Fruit fly (Drosophila melanogaster) whole organism, embryonic: ENCODE results near the gene CG2444.

ENCODE experiments used
- Adf1 ChIP-seq: fragments of 200-800 bp; sonication (Bioruptor generic); IDR thresholded peaks from 2 replicates; pipeline ENCODE4 v1.3.6; 2022; ENCODE audit warnings: missing biosample characterization, missing genetic modification characterization
- BtbVII ChIP-seq: fragments of 200-800 bp; sonication (Bioruptor generic); optimal IDR thresholded peaks from 3 replicates; lab custom pipeline; 2017; ENCODE audit warnings: missing biosample characterization, mild to moderate bottlenecking, missing genetic modification characterization
- CG12071 ChIP-seq: fragments of 200-800 bp; sonication (Bioruptor generic); optimal IDR thresholded peaks from 3 replicates; lab custom pipeline; 2018; ENCODE audit warnings: missing biosample characterization, mild to moderate bottlenecking, missing genetic modification characterization
- CG12744 ChIP-seq: fragments of 200-800 bp; sonication (Bioruptor generic); optimal IDR thresholded peaks from 2 replicates; lab custom pipeline; 2016; ENCODE audit warnings: missing biosample characterization, missing genetic modification characterization
- CG13296 ChIP-seq: fragments of 200-800 bp; sonication (Bioruptor generic); optimal IDR thresholded peaks from 3 replicates; lab custom pipeline; 2018; ENCODE audit warnings: missing biosample characterization, mild to moderate bottlenecking, missing genetic modification characterization
- CG14441 ChIP-seq: fragments of 200-800 bp; sonication (Bioruptor generic); IDR thresholded peaks from 2 replicates; pipeline ENCODE4 v1.3.6; 2022; ENCODE audit warnings: missing biosample characterization, missing genetic modification characterization
- CG15073 ChIP-seq: fragments of 200-800 bp; sonication (Bioruptor generic); optimal IDR thresholded peaks from 2 replicates; lab custom pipeline; 2016; ENCODE audit warnings: missing biosample characterization, missing genetic modification characterization
- CG16863 ChIP-seq: fragments of 200-800 bp; sonication (Bioruptor generic); optimal IDR thresholded peaks from 3 replicates; lab custom pipeline; 2016; ENCODE audit warnings: missing biosample characterization, missing genetic modification characterization
- CG1832 ChIP-seq: fragments of 200-800 bp; sonication (Bioruptor generic); optimal IDR thresholded peaks from 2 replicates; lab custom pipeline; 2017; ENCODE audit warnings: missing biosample characterization, mild to moderate bottlenecking, missing genetic modification characterization, inconsistent platforms
- CG18599 ChIP-seq: fragments of 200-800 bp; sonication (Bioruptor generic); optimal IDR thresholded peaks from 3 replicates; lab custom pipeline; 2017; ENCODE audit warnings: missing biosample characterization, missing genetic modification characterization, mild to moderate bottlenecking, moderate library complexity, missing genetic modification reagents
- CG31365 ChIP-seq: fragments of 200-800 bp; sonication (Bioruptor generic); optimal IDR thresholded peaks from 2 replicates; lab custom pipeline; 2018; ENCODE audit warnings: missing biosample characterization, mild to moderate bottlenecking, missing genetic modification characterization
- CG34422 ChIP-seq: fragments of 200-800 bp; sonication (Bioruptor generic); IDR thresholded peaks from 3 replicates; pipeline ENCODE4 v1.3.6; 2022; ENCODE audit warnings: missing biosample characterization, missing genetic modification characterization
- CG6854 ChIP-seq: fragments of 200-800 bp; sonication (Bioruptor generic); optimal IDR thresholded peaks from 3 replicates; lab custom pipeline; 2017; ENCODE audit warnings: missing biosample characterization, mild to moderate bottlenecking, missing genetic modification characterization
- CG7839 ChIP-seq: fragments of 200-800 bp; sonication (Bioruptor generic); optimal IDR thresholded peaks from 3 replicates; lab custom pipeline; 2018; ENCODE audit warnings: missing biosample characterization, mild to moderate bottlenecking, missing genetic modification characterization, moderate library complexity
- CG9437 ChIP-seq: fragments of 200-800 bp; sonication (Bioruptor generic); optimal IDR thresholded peaks from 2 replicates; lab custom pipeline; 2018; ENCODE audit warnings: missing biosample characterization, mild to moderate bottlenecking, missing genetic modification characterization
- CkIIα-i1 ChIP-seq: fragments of 200-800 bp; sonication (Bioruptor generic); IDR thresholded peaks from 2 replicates; pipeline ENCODE4 v1.3.6; 2022; ENCODE audit warnings: missing biosample characterization, missing genetic modification characterization
- Drgx ChIP-seq: fragments of 200-800 bp; sonication (Bioruptor generic); IDR thresholded peaks from 2 replicates; pipeline ENCODE4 v1.3.6; 2022; ENCODE audit warnings: missing biosample characterization, missing genetic modification characterization
- Elba2 ChIP-seq: fragments of 200-800 bp; sonication (Bioruptor generic); optimal IDR thresholded peaks from 3 replicates; lab custom pipeline; 2016; ENCODE audit warnings: missing biosample characterization, missing genetic modification characterization
- HLHmδ ChIP-seq: fragments of 200-800 bp; sonication (Bioruptor generic); optimal IDR thresholded peaks from 2 replicates; lab custom pipeline; 2018; ENCODE audit warnings: missing biosample characterization, mild to moderate bottlenecking, missing genetic modification characterization, moderate library complexity
- Hand ChIP-seq: fragments of 200-800 bp; sonication (Bioruptor generic); optimal IDR thresholded peaks from 2 replicates; lab custom pipeline; 2017; ENCODE audit warnings: mild to moderate bottlenecking, missing biosample characterization, missing genetic modification reagents, missing genetic modification characterization
- Lhr ChIP-seq: fragments of 200-800 bp; sonication (Bioruptor generic); optimal IDR thresholded peaks from 3 replicates; lab custom pipeline; 2017; ENCODE audit warnings: mild to moderate bottlenecking, missing biosample characterization, missing genetic modification reagents, missing genetic modification characterization
- Lpt ChIP-seq: fragments of >200 bp; optimal IDR thresholded peaks from 2 replicates; lab custom pipeline; 2018; ENCODE audit warnings: missing biosample characterization, missing genetic modification characterization
- MBD-R2 ChIP-seq: fragments of 200-800 bp; sonication (Bioruptor generic); IDR thresholded peaks from 2 replicates; pipeline ENCODE4 v1.3.6; 2022; ENCODE audit warnings: missing biosample characterization, missing genetic modification characterization
- Max ChIP-seq: fragments of 200-800 bp; sonication (Bioruptor generic); optimal IDR thresholded peaks from 2 replicates; lab custom pipeline; 2016; ENCODE audit warnings: missing biosample characterization, mild to moderate bottlenecking, missing genetic modification characterization
- Mrtf ChIP-seq: fragments of 200-800 bp; sonication (Bioruptor generic); IDR thresholded peaks from 3 replicates; pipeline ENCODE4 v1.3.6; 2022; ENCODE audit warnings: missing biosample characterization, missing genetic modification characterization
- Myb ChIP-seq: fragments of 200-800 bp; sonication (Bioruptor generic); optimal IDR thresholded peaks from 2 replicates; lab custom pipeline; 2016; ENCODE audit warnings: missing biosample characterization, missing genetic modification characterization
- Nf-YC ChIP-seq: fragments of 200-800 bp; optimal IDR thresholded peaks from 3 replicates; lab custom pipeline; 2019; ENCODE audit warnings: missing biosample characterization, mild to moderate bottlenecking, missing genetic modification characterization, moderate library complexity
- Pdp1 ChIP-seq, 2 experiments: fragments of 200-800 bp; sonication (Bioruptor generic); optimal IDR thresholded peaks; 3 replicates each; lab custom pipeline; 2016; ENCODE audit warnings: missing biosample characterization in 2 of 2, missing genetic modification characterization in 2 of 2, mild to moderate bottlenecking in 1 of 2, moderate library complexity in 1 of 2
- Rfx ChIP-seq: fragments of 200-800 bp; sonication (Bioruptor generic); IDR thresholded peaks from 2 replicates; pipeline ENCODE4 v1.3.6; 2022; ENCODE audit warnings: missing biosample characterization, missing genetic modification characterization
- Scr ChIP-seq: fragments of 200-800 bp; sonication (Bioruptor generic); IDR thresholded peaks from 2 replicates; pipeline ENCODE4 v1.3.6; 2022; ENCODE audit warnings: missing biosample characterization, missing genetic modification characterization; ENCODE audit not compliant: partially characterized antibody
- Sry-β ChIP-seq: fragments of 200-800 bp; sonication (Bioruptor generic); optimal IDR thresholded peaks from 2 replicates; lab custom pipeline; 2018; ENCODE audit warnings: missing biosample characterization, mild to moderate bottlenecking, missing genetic modification characterization, moderate library complexity
- Stat92E ChIP-seq, 3 experiments: fragments of >200 bp in 2 of 3; fragments of 200-800 bp in 1 of 3; sonication (Bioruptor generic) in 1 of 3; optimal IDR thresholded peaks; 2 replicates each; lab custom pipeline; 2017 to 2019; ENCODE audit warnings: missing biosample characterization in 3 of 3, missing genetic modification characterization in 3 of 3, mild to moderate bottlenecking in 1 of 3, moderate library complexity in 1 of 3
- bsh ChIP-seq, 2 experiments: fragments of 200-800 bp; sonication (Bioruptor generic); optimal IDR thresholded peaks; 2 replicates each; lab custom pipeline; 2017 to 2018; ENCODE audit warnings: mild to moderate bottlenecking in 2 of 2, missing biosample characterization in 2 of 2, missing genetic modification characterization in 2 of 2, moderate library complexity in 1 of 2
- chinmo ChIP-seq: fragments of 200-800 bp; sonication (Bioruptor generic); IDR thresholded peaks from 4 replicates; pipeline ENCODE4 v1.3.6; 2022; ENCODE audit warnings: missing biosample characterization, missing genetic modification characterization; ENCODE audit not compliant: partially characterized antibody
- chm ChIP-seq: fragments of 200-800 bp; sonication (Bioruptor generic); IDR thresholded peaks from 2 replicates; pipeline ENCODE4 v1.3.6; 2022; ENCODE audit warnings: missing biosample characterization, missing genetic modification characterization
- crol ChIP-seq: fragments of 200-800 bp; sonication (Bioruptor generic); IDR thresholded peaks from 2 replicates; pipeline ENCODE4 v1.3.6; 2022; ENCODE audit warnings: missing biosample characterization, missing genetic modification characterization
- gt ChIP-seq: fragments of 200-800 bp; sonication (Bioruptor generic); IDR thresholded peaks from 2 replicates; pipeline ENCODE4 v1.3.6; 2022; ENCODE audit warnings: missing biosample characterization, missing genetic modification characterization
- hbn ChIP-seq: fragments of 200-800 bp; sonication (Bioruptor generic); IDR thresholded peaks from 2 replicates; pipeline ENCODE4 v1.3.6; 2022; ENCODE audit warnings: missing biosample characterization, missing genetic modification characterization; ENCODE audit not compliant: partially characterized antibody
- her ChIP-seq: fragments of 200-800 bp; sonication (Bioruptor generic); optimal IDR thresholded peaks from 2 replicates; lab custom pipeline; 2016; ENCODE audit warnings: missing biosample characterization, missing genetic modification characterization
- insv ChIP-seq, 2 experiments: fragments of 200-800 bp; sonication (Bioruptor generic); optimal IDR thresholded peaks; 3 replicates each; lab custom pipeline; 2016 to 2018; ENCODE audit warnings: missing biosample characterization in 2 of 2, missing genetic modification characterization in 2 of 2
- inv ChIP-seq: fragments of 200-800 bp; sonication (Bioruptor generic); IDR thresholded peaks from 2 replicates; pipeline ENCODE4 v1.3.6; 2022; ENCODE audit warnings: missing biosample characterization, missing genetic modification characterization; ENCODE audit not compliant: partially characterized antibody
- ken ChIP-seq: fragments of 200-800 bp; sonication (Bioruptor generic); IDR thresholded peaks from 3 replicates; pipeline ENCODE4 v1.3.6; 2022; ENCODE audit warnings: missing biosample characterization, missing genetic modification characterization
- klu ChIP-seq: fragments of 200-800 bp; sonication (Bioruptor generic); IDR thresholded peaks from 2 replicates; pipeline ENCODE4 v1.3.6; 2022; ENCODE audit warnings: missing biosample characterization, missing genetic modification characterization
- lbe ChIP-seq: fragments of 200-800 bp; sonication (Bioruptor generic); optimal IDR thresholded peaks from 2 replicates; lab custom pipeline; 2016; ENCODE audit warnings: missing biosample characterization, mild to moderate bottlenecking, missing genetic modification characterization
- ro ChIP-seq: fragments of 200-800 bp; sonication (Bioruptor generic); IDR thresholded peaks from 2 replicates; pipeline ENCODE4 v1.3.6; 2022; ENCODE audit warnings: missing biosample characterization, missing genetic modification characterization
- sd ChIP-seq: fragments of 200-800 bp; sonication (Bioruptor generic); optimal IDR thresholded peaks from 3 replicates; lab custom pipeline; 2018; ENCODE audit warnings: missing biosample characterization, mild to moderate bottlenecking, missing genetic modification characterization, moderate library complexity
- ttk ChIP-seq: fragments of 200-800 bp; sonication (Bioruptor generic); IDR thresholded peaks from 2 replicates; pipeline ENCODE4 v2.1.2; 2022; ENCODE audit warnings: missing biosample characterization, missing genetic modification characterization
- vvl ChIP-seq: fragments of 200-800 bp; sonication (Bioruptor generic); IDR thresholded peaks from 2 replicates; pipeline ENCODE4 v1.3.6; 2022; ENCODE audit warnings: missing biosample characterization, missing genetic modification characterization
- yki ChIP-seq: fragments of >200 bp; optimal IDR thresholded peaks from 3 replicates; lab custom pipeline; 2018

The CG2444 gene

DNA sequence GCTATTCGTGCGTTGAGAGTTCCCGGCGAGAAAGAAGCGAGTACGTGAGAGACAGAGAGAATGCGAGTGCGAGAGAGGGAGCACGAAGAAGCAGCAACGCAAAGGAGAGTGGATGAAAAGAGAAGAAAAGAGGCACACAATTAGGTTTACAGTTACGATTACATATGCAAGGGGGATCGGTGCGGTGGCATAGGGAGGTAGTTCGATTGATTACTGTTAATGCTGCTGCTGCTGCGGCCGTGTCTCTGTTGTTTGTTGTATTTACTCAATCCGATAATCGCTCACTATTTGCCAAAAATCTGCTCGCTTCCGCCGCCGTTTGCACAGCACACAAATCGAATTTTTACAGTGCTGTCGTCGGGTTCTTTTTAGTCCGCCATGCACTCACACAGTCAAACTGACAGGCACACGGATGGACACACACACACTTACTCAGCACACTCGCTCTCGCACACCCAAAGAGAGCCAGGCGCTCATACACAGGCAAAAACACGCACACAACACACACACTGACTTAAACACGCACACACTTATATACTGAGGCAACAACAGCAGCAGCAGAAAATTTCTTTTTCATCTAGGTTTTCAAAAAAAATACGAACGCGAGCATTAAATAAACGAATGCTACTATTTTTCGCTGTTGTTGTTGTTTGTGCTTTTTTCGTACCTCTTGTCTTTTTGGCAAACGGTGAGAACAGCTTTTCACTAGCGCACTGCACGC, 8.9 kb upstream of the CG2444 start:
- TF ChIP-seq CG14441, result no peak
- TF ChIP-seq CG34422, result peak; percentile 16; the same call in 1 of the 3 replicates
- TF ChIP-seq sd (tag; lab: Kevin White, UChicago), result peak; percentile 0
- 0 out of 2 replicates have a peak, but pooled peaks have one; percentile 17 for TF ChIP-seq Drgx (GFP tag; lab: Robert Waterston, UW)
- TF ChIP-seq ttk (GFP tag; lab: Robert Waterston, UW), result no peak
- TF ChIP-seq CG1832, result peak; percentile 63
- no peak for TF ChIP-seq Lpt (GFP tag; lab: Kevin White, UChicago)
- no peak for TF ChIP-seq CG7839
- TF ChIP-seq MBD-R2, result peak; percentile 10; the same call in 1 of the 2 replicates
- no peak for TF ChIP-seq Sry-β (GFP tag; lab: Kevin White, UChicago)
- no peak for TF ChIP-seq insv (GFP tag; optimal IDR thresholded peaks at IDR 0.05; lab: Kevin White, UChicago)
- TF ChIP-seq Adf1 (GFP tag; lab: Robert Waterston, UW), result peak; percentile 4; the same call in 1 of the 2 replicates
- peak; percentile 62 for TF ChIP-seq CG18599 (GFP tag; lab: Kevin White, UChicago)
- no peak for TF ChIP-seq Max (GFP tag; lab: Kevin White, UChicago)
- peak; percentile 0 for TF ChIP-seq CG13296 (GFP tag; lab: Kevin White, UChicago)
- TF ChIP-seq CG15073 (GFP tag; lab: Kevin White, UChicago), result peak; percentile 3
- TF ChIP-seq CG12071, result no peak
- TF ChIP-seq Rfx (GFP tag; lab: Robert Waterston, UW), result 0 out of 2 replicates have a peak, but pooled peaks have one; percentile 18
- no peak for TF ChIP-seq Mrtf (GFP tag; lab: Robert Waterston, UW)
- TF ChIP-seq Lhr (GFP tag; lab: Kevin White, UChicago), result no peak
- TF ChIP-seq her (GFP tag; lab: Kevin White, UChicago), result no peak
- TF ChIP-seq CG9437 (GFP tag; lab: Kevin White, UChicago), result no peak
- peak; percentile 64 for TF ChIP-seq vvl
- no peak for TF ChIP-seq hbn
- peak in 1 of 3 experiments; percentile 85 for TF ChIP-seq Stat92E (GFP tag; optimal IDR thresholded peaks at IDR 0.05; lab: Kevin White, UChicago)
- peak; percentile 22 for TF ChIP-seq CG6854 (GFP tag; lab: Kevin White, UChicago)
- peak; percentile 6 for TF ChIP-seq Nf-YC (tag; lab: Kevin White, UChicago)
- peak; percentile 33 for TF ChIP-seq lbe (GFP tag; lab: Kevin White, UChicago)
- peak; percentile 92 for TF ChIP-seq crol
- TF ChIP-seq yki (lab: Kevin White, UChicago), result peak; percentile 68
- no peak for TF ChIP-seq gt (GFP tag; lab: Robert Waterston, UW)
- peak; percentile 13; the same call in 1 of the 2 replicates for TF ChIP-seq chm
- peak; percentile 9; the same call in 1 of the 2 replicates for TF ChIP-seq Scr (GFP tag; lab: Robert Waterston, UW)
- TF ChIP-seq bsh (GFP tag; optimal IDR thresholded peaks at IDR 0.05; lab: Kevin White, UChicago), result peak in 1 of 2 experiments; percentile 55
- TF ChIP-seq Pdp1 (GFP tag; optimal IDR thresholded peaks at IDR 0.05; lab: Kevin White, UChicago), result peak in 1 of 2 experiments; percentile 82
- TF ChIP-seq Myb, result no peak
- peak; percentile 22 for TF ChIP-seq CG31365 (tag; lab: Kevin White, UChicago)
- no peak for TF ChIP-seq CG12744
- peak; percentile 79; the same call in 3 of the 4 replicates for TF ChIP-seq chinmo (GFP tag; lab: Robert Waterston, UW)
- peak; percentile 15 for TF ChIP-seq HLHmδ
- TF ChIP-seq CkIIα-i1 (GFP tag; lab: Robert Waterston, UW), result no peak
- TF ChIP-seq Hand (GFP tag; lab: Kevin White, UChicago), result peak; percentile 63
- no peak for TF ChIP-seq CG16863
- TF ChIP-seq Elba2 (GFP tag; lab: Kevin White, UChicago), result no peak
- TF ChIP-seq ken, result no peak
- no peak for TF ChIP-seq klu (GFP tag; lab: Robert Waterston, UW)
- peak; percentile 27 for TF ChIP-seq BtbVII (GFP tag; lab: Kevin White, UChicago)
- TF ChIP-seq ro, result no peak
- TF ChIP-seq inv (GFP tag; lab: Robert Waterston, UW), result no peak
